Worm (Caenorhabditis elegans) whole organism, L1 larva: Measurements from ENCODE around the gene frpr-3.
A peak's percentile ranks its signal among the peaks of the same experiment; 100 is the strongest.

Experiments used
- C04F5.9 ChIP-seq: sonication (generic microtip); optimal IDR thresholded peaks from 2 replicates; lab custom pipeline; 2016; ENCODE audit warnings: missing genetic modification characterization, missing compliant biosample characterization
- C34B4.2 ChIP-seq: sonication (generic microtip); optimal IDR thresholded peaks from 2 replicates; lab custom pipeline; 2017; ENCODE audit warnings: mild to moderate bottlenecking, missing genetic modification characterization, missing compliant biosample characterization
- aly-2 ChIP-seq: fragments of 150-350 bp; optimal IDR thresholded peaks from 2 replicates; lab custom pipeline; 2014; ENCODE audit warnings: missing biosample characterization, missing genetic modification characterization
- blmp-1 ChIP-seq: fragments of 150-350 bp; optimal IDR thresholded peaks from 2 replicates; lab custom pipeline; 2014; ENCODE audit warnings: missing biosample characterization, missing genetic modification characterization
- ceh-8 ChIP-seq: fragments of 200-800 bp; sonication (Bioruptor generic); optimal IDR thresholded peaks from 2 replicates; lab custom pipeline; 2018; ENCODE audit warnings: mild to moderate bottlenecking, missing genetic modification characterization, moderate library complexity, missing compliant biosample characterization
- ceh-82 ChIP-seq, 3 experiments: fragments of 150-350 bp in 1 of 3; sonication (generic microtip) in 2 of 3; optimal IDR thresholded peaks; 2 replicates each; lab custom pipeline; 2014 to 2017; ENCODE audit warnings: missing biosample characterization in 3 of 3, missing genetic modification characterization in 3 of 3
- ces-1 ChIP-seq: fragments of 150-350 bp; optimal IDR thresholded peaks from 2 replicates; lab custom pipeline; 2014; ENCODE audit warnings: missing biosample characterization, missing genetic modification reagents, missing genetic modification characterization
- dsc-1 ChIP-seq: sonication (generic microtip); optimal IDR thresholded peaks from 2 replicates; lab custom pipeline; 2016; ENCODE audit warnings: mild to moderate bottlenecking, missing genetic modification characterization, missing compliant biosample characterization
- efl-1 ChIP-seq, 4 experiments: fragments of 150-350 bp; optimal IDR thresholded peaks in 3 of 4; peaks in 1 of 4; 1 replicate in 1 of 4; 2 replicates in 3 of 4; lab custom pipeline; 2014; ENCODE audit warnings: missing biosample characterization in 2 of 4, missing genetic modification characterization in 2 of 4, missing genetic modification reagents in 2 of 4
- egl-13 ChIP-seq: sonication (generic microtip); optimal IDR thresholded peaks from 2 replicates; lab custom pipeline; 2016; ENCODE audit warnings: missing genotype, missing genetic modification reagents, missing genetic modification characterization, missing compliant biosample characterization
- egl-27 ChIP-seq, 2 experiments: fragments of 150-350 bp in 1 of 2; sonication (generic microtip); optimal IDR thresholded peaks; 3 replicates each; lab custom pipeline; 2017 to 2018; ENCODE audit warnings: missing biosample characterization in 2 of 2, missing genetic modification characterization in 2 of 2, missing genetic modification reagents in 2 of 2
- elt-3 ChIP-seq, 6 experiments: fragments of 150-350 bp in 1 of 6; sonication (generic microtip); optimal IDR thresholded peaks; 2 replicates each; lab custom pipeline; 2017 to 2018; ENCODE audit warnings: missing biosample characterization in 6 of 6, missing genetic modification characterization in 6 of 6, inconsistent platforms in 1 of 6
- ets-5 ChIP-seq: fragments of 200-800 bp; sonication (Bioruptor generic); IDR thresholded peaks from 2 replicates; pipeline ENCODE4 v1.3.6; 2022; ENCODE audit warnings: missing genetic modification characterization, missing compliant biosample characterization
- grh-1 ChIP-seq: fragments of 200-800 bp; sonication (Bioruptor generic); IDR thresholded peaks from 2 replicates; pipeline ENCODE4 v1.3.6; 2022; ENCODE audit warnings: missing genetic modification reagents, missing genetic modification characterization, missing compliant biosample characterization
- hlh-4 ChIP-seq: sonication (generic microtip); optimal IDR thresholded peaks from 2 replicates; lab custom pipeline; 2016; ENCODE audit warnings: mild to moderate bottlenecking, missing genetic modification characterization, missing compliant biosample characterization
- hpl-2 ChIP-seq: fragments of 150-350 bp; optimal IDR thresholded peaks from 2 replicates; lab custom pipeline; 2014; ENCODE audit warnings: missing biosample characterization, missing genetic modification reagents, missing genetic modification characterization
- jun-1 ChIP-seq: fragments of 150-350 bp; optimal IDR thresholded peaks from 2 replicates; lab custom pipeline; 2014; ENCODE audit warnings: missing biosample characterization, missing genetic modification reagents, missing genetic modification characterization
- lin-14 ChIP-seq: fragments of 200-800 bp; sonication (Bioruptor generic); optimal IDR thresholded peaks from 2 replicates; lab custom pipeline; 2018; ENCODE audit warnings: mild to moderate bottlenecking, missing genetic modification characterization, moderate library complexity, missing compliant biosample characterization
- lin-15B ChIP-seq: fragments of 150-350 bp; sonication (generic microtip); optimal IDR thresholded peaks from 3 replicates; lab custom pipeline; 2014; ENCODE audit warnings: missing biosample characterization, missing genetic modification characterization
- lin-35 ChIP-seq, 2 experiments: fragments of 150-350 bp; optimal IDR thresholded peaks; 2 replicates each; lab custom pipeline; 2014; ENCODE audit warnings: missing biosample characterization in 2 of 2, missing genetic modification characterization in 2 of 2, missing genetic modification reagents in 2 of 2
- lir-3 ChIP-seq: sonication (generic microtip); optimal IDR thresholded peaks from 2 replicates; lab custom pipeline; 2016; ENCODE audit warnings: mild to moderate bottlenecking, missing genetic modification characterization, moderate library complexity, missing compliant biosample characterization; ENCODE audit not compliant: poor library complexity
- lsy-2 ChIP-seq, 2 experiments: fragments of 150-350 bp; optimal IDR thresholded peaks; 2 replicates each; lab custom pipeline; 2014; ENCODE audit warnings: missing biosample characterization in 2 of 2, missing genetic modification characterization in 2 of 2
- mep-1 ChIP-seq: fragments of 150-350 bp; optimal IDR thresholded peaks from 2 replicates; lab custom pipeline; 2014; ENCODE audit warnings: missing biosample characterization, missing genetic modification characterization
- nhr-11 ChIP-seq: fragments of 150-350 bp; optimal IDR thresholded peaks from 2 replicates; lab custom pipeline; 2014; ENCODE audit warnings: missing biosample characterization, missing genetic modification characterization
- nhr-19 ChIP-seq: fragments of 200-800 bp; sonication (Bioruptor generic); conservative IDR thresholded peaks from 2 replicates; pipeline ENCODE4 v1.3.6; 2022; ENCODE audit warnings: missing genetic modification characterization, missing compliant biosample characterization
- nhr-237 ChIP-seq: fragments of 150-350 bp; optimal IDR thresholded peaks from 2 replicates; lab custom pipeline; 2014; ENCODE audit warnings: missing biosample characterization, missing genetic modification characterization
- nhr-76 ChIP-seq: sonication (generic microtip); optimal IDR thresholded peaks from 2 replicates; lab custom pipeline; 2017; ENCODE audit warnings: missing biosample characterization, missing genetic modification characterization
- nhr-85 ChIP-seq: sonication (generic microtip); peaks from one replicate; lab custom pipeline; 2016; ENCODE audit warnings: missing genetic modification characterization, inconsistent platforms, missing compliant biosample characterization
- nhr-90 ChIP-seq: sonication (generic microtip); optimal IDR thresholded peaks from 2 replicates; lab custom pipeline; 2016; ENCODE audit warnings: mild to moderate bottlenecking, missing genetic modification characterization, missing compliant biosample characterization; ENCODE audit not compliant: poor library complexity
- pag-3 ChIP-seq: sonication (generic microtip); optimal IDR thresholded peaks from 2 replicates; lab custom pipeline; 2017; ENCODE audit warnings: missing genetic modification characterization, mild to moderate bottlenecking, missing compliant biosample characterization, antibody characterized with exemption, borderline replicate concordance; ENCODE audit not compliant: insufficient read depth
- pqm-1 ChIP-seq: sonication (generic microtip); optimal IDR thresholded peaks from 3 replicates; lab custom pipeline; 2017; ENCODE audit warnings: missing biosample characterization, missing genetic modification characterization
- rnt-1 ChIP-seq: sonication (generic microtip); optimal IDR thresholded peaks from 2 replicates; lab custom pipeline; 2016; ENCODE audit warnings: mild to moderate bottlenecking, missing genetic modification characterization, moderate library complexity, missing compliant biosample characterization
- sptf-1 ChIP-seq: fragments of 150-350 bp; optimal IDR thresholded peaks from 2 replicates; lab custom pipeline; 2014; ENCODE audit warnings: missing biosample characterization, missing genetic modification characterization
- sup-37 ChIP-seq: fragments of 200-800 bp; sonication (Bioruptor generic); optimal IDR thresholded peaks from 2 replicates; lab custom pipeline; 2018; ENCODE audit warnings: mild to moderate bottlenecking, missing genetic modification characterization, missing compliant biosample characterization
- swsn-7 ChIP-seq: sonication (generic microtip); optimal IDR thresholded peaks from 2 replicates; lab custom pipeline; 2016; ENCODE audit warnings: missing genetic modification characterization, missing compliant biosample characterization
- tbx-2 ChIP-seq: sonication (generic microtip); optimal IDR thresholded peaks from 2 replicates; lab custom pipeline; 2016; ENCODE audit warnings: missing genetic modification characterization, missing compliant biosample characterization
- tlp-1 ChIP-seq: fragments of 150-350 bp; optimal IDR thresholded peaks from 2 replicates; lab custom pipeline; 2014; ENCODE audit warnings: missing biosample characterization, missing genetic modification characterization
- unc-98 ChIP-seq: fragments of 200-800 bp; sonication (Bioruptor generic); IDR thresholded peaks from 2 replicates; pipeline ENCODE4 v1.3.6; 2022; ENCODE audit warnings: missing genetic modification characterization, missing compliant biosample characterization
- xbp-1 ChIP-seq: sonication (generic microtip); optimal IDR thresholded peaks from 2 replicates; lab custom pipeline; 2016; ENCODE audit warnings: missing genetic modification characterization, missing compliant biosample characterization
- zag-1 ChIP-seq: fragments of 150-350 bp; optimal IDR thresholded peaks from 2 replicates; lab custom pipeline; 2014; ENCODE audit warnings: missing biosample characterization, missing genetic modification characterization
- zip-4 ChIP-seq: fragments of 200-800 bp; sonication (Bioruptor generic); optimal IDR thresholded peaks from 2 replicates; lab custom pipeline; 2018; ENCODE audit warnings: mild to moderate bottlenecking, missing genetic modification characterization, moderate library complexity, missing compliant biosample characterization
- ztf-4 ChIP-seq: fragments of 150-350 bp; optimal IDR thresholded peaks from 2 replicates; lab custom pipeline; 2014; ENCODE audit warnings: missing biosample characterization, missing genetic modification characterization

The frpr-3 gene

ce11 chrV:7773647-7774046 lies 2.6 kb downstream of the frpr-3 start:
- TF ChIP-seq hlh-4: no peak
- no peak for TF ChIP-seq zip-4 (GFP tag; lab: Kevin White, UChicago)
- TF ChIP-seq ets-5 (GFP tag; lab: Robert Waterston, UW): no peak
- TF ChIP-seq efl-1 (optimal IDR thresholded peaks at IDR 0.05; lab: Kevin White, UChicago): no peak
- no peak for TF ChIP-seq efl-1 (GFP tag; optimal IDR thresholded peaks at IDR 0.05 in 1 of 2; lab: Kevin White, UChicago)
- TF ChIP-seq tlp-1: no peak
- no peak for TF ChIP-seq aly-2 (tag; lab: Kevin White, UChicago)
- no peak for TF ChIP-seq lsy-2 (tag; optimal IDR thresholded peaks at IDR 0.05; lab: Kevin White, UChicago)
- TF ChIP-seq nhr-90 (tag; lab: Kevin White, UChicago): no peak
- no peak for TF ChIP-seq grh-1 (GFP tag; lab: Robert Waterston, UW)
- TF ChIP-seq tbx-2 (tag; lab: Kevin White, UChicago): no peak
- no peak for TF ChIP-seq xbp-1 (tag; lab: Kevin White, UChicago)
- no peak for TF ChIP-seq nhr-85 (tag; lab: Kevin White, UChicago)
- TF ChIP-seq unc-98 (GFP tag; lab: Robert Waterston, UW): no peak
- TF ChIP-seq rnt-1 (tag; lab: Kevin White, UChicago): no peak
- no peak for TF ChIP-seq dsc-1
- TF ChIP-seq lin-14: no peak
- TF ChIP-seq nhr-237 (tag; lab: Kevin White, UChicago): no peak
- TF ChIP-seq mep-1 (tag; lab: Kevin White, UChicago): no peak
- no peak for TF ChIP-seq jun-1 (tag; lab: Kevin White, UChicago)

ce11 chrV:7774143-7774595 lies 3.1 kb downstream of the frpr-3 start, which contains the start of gene grl-10:
Gene grl-10 (plus strand): TSS chrV:7774545.
- no peak for TF ChIP-seq ces-1 (GFP tag; lab: Kevin White, UChicago)
- peak; percentile 50 for TF ChIP-seq blmp-1 (tag; lab: Kevin White, UChicago)
- peak in 1 of 6 experiments; percentile 39 for TF ChIP-seq elt-3 (tag; optimal IDR thresholded peaks at IDR 0.05; lab: Kevin White, UChicago)
- TF ChIP-seq pqm-1 (tag; lab: Kevin White, UChicago): no peak
- TF ChIP-seq sptf-1 (tag; lab: Kevin White, UChicago): no peak

- TF ChIP-seq blmp-1 (tag; lab: Kevin White, UChicago) (no peak), aly-2 (tag; lab: Kevin White, UChicago) (no peak), zag-1 (tag; lab: Kevin White, UChicago) (no peak), lin-35 (GFP tag; optimal IDR thresholded peaks at IDR 0.05; lab: Kevin White, UChicago) (no peak), nhr-85 (tag; lab: Kevin White, UChicago) (peak; percentile 52), lsy-2 (tag; optimal IDR thresholded peaks at IDR 0.05; lab: Kevin White, UChicago) (peak in 1 of 2 experiments; percentile 7)
These were observed 4.2 kb downstream of the frpr-3 start for ce11 chrV:7775226-7775625.

- peak; percentile 79 for TF ChIP-seq swsn-7 (tag; lab: Kevin White, UChicago)
- no peak for TF ChIP-seq hlh-4
- peak; percentile 29 for TF ChIP-seq nhr-11 (tag; lab: Kevin White, UChicago)
- peak; percentile 79 for TF ChIP-seq lin-15B (tag; lab: Kevin White, UChicago)
- no peak for TF ChIP-seq lir-3 (tag; lab: Kevin White, UChicago)
- TF ChIP-seq C34B4.2 (tag; lab: Kevin White, UChicago): no peak
- no peak for TF ChIP-seq pag-3 (tag; lab: Kevin White, UChicago)
- no peak for TF ChIP-seq egl-27 (tag; optimal IDR thresholded peaks at IDR 0.05; lab: Kevin White, UChicago)
- TF ChIP-seq C04F5.9: no peak
- TF ChIP-seq ceh-82 (tag; optimal IDR thresholded peaks at IDR 0.05; lab: Kevin White, UChicago): peak; percentile 84 to 94 (median 84)
- TF ChIP-seq xbp-1 (tag; lab: Kevin White, UChicago): peak; percentile 82
- TF ChIP-seq elt-3 (tag; optimal IDR thresholded peaks at IDR 0.05; lab: Kevin White, UChicago): peak in 5 of 6 experiments; percentile 23 to 82 (median 61)
- TF ChIP-seq hpl-2 (GFP tag; lab: Kevin White, UChicago): peak; percentile 72
- TF ChIP-seq tlp-1: no peak
- peak; percentile 54 for TF ChIP-seq dsc-1
- TF ChIP-seq mep-1 (tag; lab: Kevin White, UChicago): peak; percentile 90
- TF ChIP-seq nhr-76 (tag; lab: Kevin White, UChicago): no peak
- no peak for TF ChIP-seq ceh-8 (GFP tag; lab: Kevin White, UChicago)
- peak; percentile 11 for TF ChIP-seq sup-37
- TF ChIP-seq ztf-4 (tag; lab: Kevin White, UChicago): peak; percentile 23
- TF ChIP-seq lin-14: peak; percentile 88
- TF ChIP-seq nhr-237 (tag; lab: Kevin White, UChicago): peak; percentile 17
- TF ChIP-seq nhr-19: peak; percentile 81
- TF ChIP-seq zip-4 (GFP tag; lab: Kevin White, UChicago): no peak
- peak; percentile 70 for TF ChIP-seq grh-1 (GFP tag; lab: Robert Waterston, UW)
- TF ChIP-seq sptf-1 (tag; lab: Kevin White, UChicago): no peak
- TF ChIP-seq egl-13 (tag; lab: Kevin White, UChicago): no peak
These were observed 5.1 kb downstream of the frpr-3 start, which contains the start of the genes rpl-39 and rps-30 for ce11 chrV:7776029-7776628. Gene rpl-39 (minus strand): TSS chrV:7776079. Gene rps-30 (plus strand): TSS chrV:7776578.
